Fruit fly (Drosophila melanogaster): ENCODE data around the gene mRpL19.

The mRpL19 gene

DNA sequence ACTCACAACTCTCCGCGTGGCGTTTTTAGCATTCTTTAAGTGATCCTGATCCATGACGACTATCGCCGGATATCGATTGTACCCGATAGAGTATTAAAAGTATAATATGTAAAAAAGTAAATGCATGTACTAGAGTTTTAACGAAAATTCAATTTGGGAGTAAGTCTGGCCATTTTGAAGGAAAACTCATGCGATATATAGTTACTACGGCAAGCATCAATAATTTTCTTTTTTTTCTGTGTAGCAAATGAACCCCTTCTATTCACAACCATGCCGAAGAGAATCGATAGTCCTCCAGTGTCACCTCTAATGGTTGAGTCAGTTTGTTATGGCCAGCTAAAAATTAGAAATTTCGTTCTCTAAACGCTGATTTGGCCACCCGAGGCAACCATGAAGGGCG lies 21.2 kb upstream of the mRpL19 start, which contains the start of the genes Sys1 and Dhod:
Gene Sys1 (plus strand): TSS at position 91 of the 400 bp plus-strand sequence.
Gene Dhod (minus strand): TSS at position 186 of the 400 bp plus-strand sequence.
- TF ChIP-seq Hr96 (GFP tag; optimal IDR thresholded peaks at IDR 0.05) (peak; percentile 76), pad (GFP tag; optimal IDR thresholded peaks at IDR 0.05) (peak; percentile 47), cnc (optimal IDR thresholded peaks at IDR 0.05) (no peak), CG7101 (tag; optimal IDR thresholded peaks at IDR 0.05) (peak; percentile 74), CG11617 (GFP tag; optimal IDR thresholded peaks at IDR 0.05) (peak; percentile 75), CG1620 (GFP tag; optimal IDR thresholded peaks at IDR 0.05) (peak; percentile 74), cic (GFP tag; optimal IDR thresholded peaks at IDR 0.05) (peak; percentile 9), Clk (GFP tag; optimal IDR thresholded peaks at IDR 0.05) (peak; percentile 16), ovo (GFP tag; optimal IDR thresholded peaks at IDR 0.05) (peak; percentile 19), toe (GFP tag; optimal IDR thresholded peaks at IDR 0.05) (peak; percentile 84), tj (GFP tag; optimal IDR thresholded peaks at IDR 0.05) (peak; percentile 46), CG7045 (GFP tag; optimal IDR thresholded peaks at IDR 0.05) (peak; percentile 49), CG12768 (GFP tag; optimal IDR thresholded peaks at IDR 0.05) (peak; percentile 71), CG33017 (tag; optimal IDR thresholded peaks at IDR 0.05) (peak; percentile 54), CG5204 (GFP tag; optimal IDR thresholded peaks at IDR 0.05) (no peak), CG14711 (tag; optimal IDR thresholded peaks at IDR 0.05) (peak; percentile 81), Mnt (GFP tag; optimal IDR thresholded peaks at IDR 0.05) (peak; percentile 87), kay (GFP tag; ENCODE audit: borderline replicate concordance) (no peak), Crg-1 (GFP tag; optimal IDR thresholded peaks at IDR 0.05) (peak; percentile 79), bab1 (GFP tag; optimal IDR thresholded peaks at IDR 0.05) (peak; percentile 89)

DNA sequence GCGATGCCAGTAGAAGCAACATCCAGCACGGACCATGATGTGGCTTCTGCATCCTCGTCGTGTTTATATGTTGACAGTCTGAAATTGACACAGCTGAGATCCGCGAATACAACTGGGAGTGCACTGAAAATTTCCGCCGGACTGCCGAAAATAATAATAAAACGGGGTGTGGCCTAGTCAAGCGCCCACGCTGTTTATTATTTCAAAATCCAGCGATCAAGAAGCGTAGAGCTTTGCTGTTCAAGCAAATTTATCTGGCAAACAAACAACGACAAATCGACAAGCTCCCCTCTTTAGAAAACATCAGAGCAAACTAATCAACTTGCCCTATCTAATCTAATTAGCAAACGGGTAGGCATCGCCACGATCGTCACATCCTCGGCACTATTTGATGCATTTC lies 19.9 kb upstream of the mRpL19 start:
- peak; percentile 46 for TF ChIP-seq pad (GFP tag; optimal IDR thresholded peaks at IDR 0.05)
- peak; percentile 34 for TF ChIP-seq CG33017 (tag; optimal IDR thresholded peaks at IDR 0.05)
- peak; percentile 37 for TF ChIP-seq CG7045 (GFP tag; optimal IDR thresholded peaks at IDR 0.05)
- TF ChIP-seq CG5204 (GFP tag; optimal IDR thresholded peaks at IDR 0.05) = no peak
- TF ChIP-seq CG12768 (GFP tag; optimal IDR thresholded peaks at IDR 0.05) = peak; percentile 65
- no peak for TF ChIP-seq Hr96 (GFP tag; optimal IDR thresholded peaks at IDR 0.05)
- TF ChIP-seq cic (GFP tag; optimal IDR thresholded peaks at IDR 0.05) = peak; percentile 77
- peak; percentile 22 for TF ChIP-seq CG11617 (GFP tag; optimal IDR thresholded peaks at IDR 0.05)
- peak; percentile 21 for TF ChIP-seq tj (GFP tag; optimal IDR thresholded peaks at IDR 0.05)
- no peak for TF ChIP-seq Clk (GFP tag; optimal IDR thresholded peaks at IDR 0.05)
- no peak for TF ChIP-seq kay (GFP tag; ENCODE audit: borderline replicate concordance)
- no peak for TF ChIP-seq toe (GFP tag; optimal IDR thresholded peaks at IDR 0.05)
- peak; percentile 54 for TF ChIP-seq CG7101 (tag; optimal IDR thresholded peaks at IDR 0.05)
- TF ChIP-seq Crg-1 (GFP tag; optimal IDR thresholded peaks at IDR 0.05) = peak; percentile 65

DNA sequence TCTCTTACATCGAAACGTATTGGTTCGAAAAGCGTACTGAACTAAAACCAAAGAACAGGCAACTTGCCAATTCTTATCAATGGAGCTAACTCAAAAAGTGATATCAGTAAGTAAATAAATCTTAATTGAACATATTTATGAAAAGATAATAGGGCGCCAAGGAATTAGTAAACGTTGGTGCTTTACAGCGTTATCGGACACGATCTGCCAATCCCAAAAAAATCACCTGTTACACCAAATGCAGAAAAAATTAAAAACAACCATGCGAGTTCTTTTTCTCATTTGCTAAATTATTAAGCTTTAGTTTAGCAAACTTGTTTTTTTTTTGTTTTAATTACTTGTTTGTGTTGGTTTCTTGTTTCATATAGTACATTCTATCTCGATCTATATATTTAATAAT lies 19.2 kb upstream of the mRpL19 start, which contains the start of gene CG42489:
Gene CG42489 (minus strand): TSS at position 101 of the 400 bp plus-strand sequence.
- TF ChIP-seq kay (GFP tag; ENCODE audit: borderline replicate concordance) (no peak), cic (GFP tag; optimal IDR thresholded peaks at IDR 0.05) (no peak), CG33017 (tag; optimal IDR thresholded peaks at IDR 0.05) (no peak), CG14711 (tag; optimal IDR thresholded peaks at IDR 0.05) (no peak), Hr96 (GFP tag; optimal IDR thresholded peaks at IDR 0.05) (no peak), pad (GFP tag; optimal IDR thresholded peaks at IDR 0.05) (no peak), ovo (GFP tag; optimal IDR thresholded peaks at IDR 0.05) (no peak), Clk (GFP tag; optimal IDR thresholded peaks at IDR 0.05) (no peak), Mnt (GFP tag; optimal IDR thresholded peaks at IDR 0.05) (no peak), CG7101 (tag; optimal IDR thresholded peaks at IDR 0.05) (no peak), CG7045 (GFP tag; optimal IDR thresholded peaks at IDR 0.05) (no peak), bab1 (GFP tag; optimal IDR thresholded peaks at IDR 0.05) (no peak)

DNA sequence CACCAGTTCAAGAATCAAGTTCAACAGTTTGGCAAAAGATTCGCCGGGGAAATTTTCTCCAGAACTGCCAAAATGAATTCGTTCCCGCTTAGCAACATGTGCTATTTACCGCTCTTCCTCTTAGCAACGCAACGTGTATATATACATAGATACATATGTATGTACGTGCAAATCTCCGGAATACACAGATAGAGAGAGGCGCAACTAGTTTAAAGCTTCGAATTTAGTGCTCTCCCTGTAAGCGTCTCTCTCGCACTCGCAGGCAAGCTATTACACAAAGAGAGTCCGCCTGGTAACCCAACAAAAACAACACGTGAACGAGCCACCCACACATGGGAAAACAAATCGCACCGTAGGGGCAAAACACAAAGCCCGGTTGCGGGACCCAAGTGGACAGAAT lies 15.2 kb upstream of the mRpL19 start:
- TF ChIP-seq CG11617 (GFP tag; optimal IDR thresholded peaks at IDR 0.05) = no peak
- peak; percentile 64 for TF ChIP-seq Mnt (GFP tag; optimal IDR thresholded peaks at IDR 0.05)

DNA sequence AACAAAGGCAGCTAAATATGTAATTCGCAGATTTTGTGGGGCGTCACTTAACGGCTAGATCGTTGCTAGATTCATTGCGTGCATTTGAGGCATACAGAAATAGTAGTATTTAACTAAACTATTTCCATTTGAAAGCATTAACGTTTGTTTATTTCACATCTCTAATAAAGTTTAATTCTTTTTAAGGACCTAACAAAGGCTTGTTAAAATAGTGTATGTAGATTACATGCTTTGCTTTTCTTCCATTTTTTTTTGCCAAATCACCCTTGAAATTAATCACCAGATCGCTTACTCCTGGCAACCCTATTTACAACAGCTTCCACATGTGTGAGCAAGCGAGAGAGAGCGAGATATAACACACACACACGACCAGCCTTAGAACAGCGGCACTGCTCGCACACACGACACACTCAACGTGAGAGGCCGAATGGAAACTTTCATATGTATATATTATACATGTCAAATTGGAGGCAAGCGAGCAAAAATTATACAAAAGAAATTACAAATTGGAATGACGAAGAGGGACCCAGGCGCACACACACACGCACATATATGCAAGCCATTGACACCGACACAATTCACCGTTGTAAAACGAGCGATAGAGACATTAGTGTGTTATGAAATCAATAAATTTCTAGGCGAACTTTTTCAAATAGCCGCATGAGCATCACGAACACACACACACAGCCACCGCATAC lies 14.6 kb upstream of the mRpL19 start:
- TF ChIP-seq Mnt (GFP tag; optimal IDR thresholded peaks at IDR 0.05) (peak; percentile 84), CG7101 (tag; optimal IDR thresholded peaks at IDR 0.05) (peak; percentile 79), pad (GFP tag; optimal IDR thresholded peaks at IDR 0.05) (peak; percentile 88), Crg-1 (GFP tag; optimal IDR thresholded peaks at IDR 0.05) (peak; percentile 17), cic (GFP tag; optimal IDR thresholded peaks at IDR 0.05) (peak; percentile 96), cnc (optimal IDR thresholded peaks at IDR 0.05) (peak; percentile 56 to 70), CG5204 (GFP tag; optimal IDR thresholded peaks at IDR 0.05) (no peak), tj (GFP tag; optimal IDR thresholded peaks at IDR 0.05) (peak; percentile 79), CG12768 (GFP tag; optimal IDR thresholded peaks at IDR 0.05) (peak; percentile 67), toe (GFP tag; optimal IDR thresholded peaks at IDR 0.05) (peak; percentile 75), ovo (GFP tag; optimal IDR thresholded peaks at IDR 0.05) (peak; percentile 79), CG7045 (GFP tag; optimal IDR thresholded peaks at IDR 0.05) (peak; percentile 69), Hr96 (GFP tag; optimal IDR thresholded peaks at IDR 0.05) (peak; percentile 70), CG11617 (GFP tag; optimal IDR thresholded peaks at IDR 0.05) (peak; percentile 79), bab1 (GFP tag; optimal IDR thresholded peaks at IDR 0.05) (peak; percentile 23), kay (GFP tag; ENCODE audit: borderline replicate concordance) (peak; percentile 98), CG33017 (tag; optimal IDR thresholded peaks at IDR 0.05) (peak; percentile 77), Clk (GFP tag; optimal IDR thresholded peaks at IDR 0.05) (peak; percentile 52), CG14711 (tag; optimal IDR thresholded peaks at IDR 0.05) (peak; percentile 99), CG1620 (GFP tag; optimal IDR thresholded peaks at IDR 0.05) (peak; percentile 76)
